Worm (Caenorhabditis elegans) whole organism, young adult: ENCODE results near the gene pkc-1.

Experiments
- C17E4.6 ChIP-seq: fragments of 200-800 bp; sonication (Bioruptor generic); IDR thresholded peaks from 2 replicates; pipeline ENCODE4 v1.3.6; 2022; ENCODE audit warnings: missing genetic modification reagents, missing genetic modification characterization, missing compliant biosample characterization
- F52B5.7 ChIP-seq: sonication (generic microtip); optimal IDR thresholded peaks from 2 replicates; lab custom pipeline; 2016; ENCODE audit warnings: mild to moderate bottlenecking, missing genetic modification characterization, missing compliant biosample characterization
- ama-1 ChIP-seq, 3 experiments: fragments of 150-350 bp in 1 of 3; sonication (generic microtip) in 2 of 3; optimal IDR thresholded peaks; 2 replicates each; lab custom pipeline; 2014 to 2018; ENCODE audit warnings: missing biosample characterization in 2 of 3, missing genetic modification characterization in 2 of 3, missing genetic modification reagents in 2 of 3
- ceh-40 ChIP-seq: fragments of 200-800 bp; sonication (Bioruptor generic); IDR thresholded peaks from 2 replicates; pipeline ENCODE4 v1.3.6; 2022; ENCODE audit warnings: missing genetic modification characterization, missing compliant biosample characterization
- dpl-1 ChIP-seq: fragments of 150-350 bp; optimal IDR thresholded peaks from 2 replicates; lab custom pipeline; 2014; ENCODE audit warnings: missing biosample characterization, missing genetic modification reagents, missing genetic modification characterization
- efl-1 ChIP-seq: fragments of 150-350 bp; optimal IDR thresholded peaks from 2 replicates; lab custom pipeline; 2014; ENCODE audit warnings: missing biosample characterization, missing genetic modification reagents, missing genetic modification characterization

ce11 chrV:12059719-12060118, 27.8 kb upstream of the pkc-1 start, which contains the start of gene R07B7.2:
- no peak for TF ChIP-seq ceh-40
- TF ChIP-seq dpl-1 (GFP tag; lab: Kevin White, UChicago), result no peak
- no peak for TF ChIP-seq ama-1 (optimal IDR thresholded peaks at IDR 0.05; lab: Kevin White, UChicago)
- no peak for TF ChIP-seq ama-1 (GFP tag; optimal IDR thresholded peaks at IDR 0.05; lab: Kevin White, UChicago)
- TF ChIP-seq C17E4.6 (GFP tag; lab: Robert Waterston, UW), result no peak
- no peak for TF ChIP-seq efl-1 (GFP tag; lab: Kevin White, UChicago)
- no peak for TF ChIP-seq F52B5.7 (tag; lab: Kevin White, UChicago)
